Worm (Caenorhabditis elegans): ENCODE measurements around the gene K02D10.8.
A peak's percentile ranks its signal among the peaks of the same experiment; 100 is the strongest.

K02D10.8 gene

DNA sequence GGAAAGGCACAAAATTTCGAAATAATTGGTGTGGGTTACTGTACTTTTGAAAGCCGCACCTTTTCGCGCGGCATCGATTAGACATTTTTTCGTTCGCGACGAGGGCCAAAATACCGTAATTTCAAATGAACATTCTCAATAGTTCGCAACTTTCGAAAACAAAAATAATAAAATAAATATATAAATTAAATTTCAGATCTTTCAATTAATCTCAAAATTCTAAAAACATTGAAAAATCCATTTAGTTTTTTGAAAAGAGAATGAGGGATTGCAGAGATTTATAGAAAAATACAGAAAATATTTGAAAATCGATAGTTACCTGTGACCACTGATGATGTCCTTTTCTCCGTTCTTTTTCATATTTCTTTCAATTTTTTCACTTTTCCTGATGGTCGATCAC, at the start of gene K02D10.8:
TSS of gene K02D10.8 (plus strand) at position 301 of the 400 bp plus-strand sequence.
- TF ChIP-seq ceh-40 (GFP tag; IDR thresholded peaks at IDR 0.05) = no peak
- TF ChIP-seq aptf-2 (GFP tag; conservative IDR thresholded peaks at IDR 0.05) = no peak
- no peak for TF ChIP-seq akir-1 (GFP tag; optimal IDR thresholded peaks at IDR 0.05)

ce11 chrIII:8737391-8737790, 48.8 kb upstream of the K02D10.8 start:
- no peak for TF ChIP-seq ztf-6 (GFP tag; IDR thresholded peaks at IDR 0.05)
- TF ChIP-seq zim-3 (tag; optimal IDR thresholded peaks at IDR 0.05) = no peak
- TF ChIP-seq dpl-1 (GFP tag; optimal IDR thresholded peaks at IDR 0.05) = no peak
- TF ChIP-seq madf-6 (GFP tag; IDR thresholded peaks at IDR 0.05) = 0 out of 2 replicates have a peak, but pooled peaks have one; percentile 10
- TF ChIP-seq lsy-27 (tag; optimal IDR thresholded peaks at IDR 0.05; ENCODE audit: borderline replicate concordance, insufficient read depth) = no peak
- no peak for TF ChIP-seq tlf-1 (GFP tag; optimal IDR thresholded peaks at IDR 0.05)
- no peak for TF ChIP-seq unc-62 (GFP tag; optimal IDR thresholded peaks at IDR 0.05)

DNA sequence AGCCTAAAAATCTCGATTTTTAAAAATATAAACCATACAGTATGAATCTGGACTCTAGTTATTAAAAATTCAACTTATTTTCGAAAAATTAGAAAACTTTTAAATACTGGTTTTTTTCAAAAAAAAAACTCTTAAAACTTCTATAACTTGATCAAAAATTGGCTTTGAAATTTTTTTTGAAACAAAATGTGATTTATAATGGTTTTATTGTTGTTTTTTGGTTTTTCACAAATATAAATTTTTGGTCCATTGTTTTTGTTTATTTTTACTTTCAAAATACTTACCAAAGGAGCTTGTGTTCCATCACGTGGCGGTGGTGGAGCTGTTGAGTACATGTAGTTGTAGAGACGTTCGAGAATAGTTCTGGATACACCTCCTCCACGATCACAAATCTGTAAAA, 47.9 kb upstream of the K02D10.8 start:
- TF ChIP-seq cebp-2 (GFP tag; IDR thresholded peaks at IDR 0.05) (no peak), ceh-58 (GFP tag; IDR thresholded peaks at IDR 0.05) (no peak), ztf-3 (GFP tag; optimal IDR thresholded peaks at IDR 0.05) (no peak), lsy-27 (tag; optimal IDR thresholded peaks at IDR 0.05; ENCODE audit: borderline replicate concordance, insufficient read depth) (no peak), ceh-40 (GFP tag; IDR thresholded peaks at IDR 0.05) (no peak), lin-35 (GFP tag; optimal IDR thresholded peaks at IDR 0.05) (no peak), pha-4 (tag; optimal IDR thresholded peaks at IDR 0.05) (no peak), T07F8.4 (tag; optimal IDR thresholded peaks at IDR 0.05) (no peak), snpc-1.3 (tag; optimal IDR thresholded peaks at IDR 0.05; ENCODE audit: insufficient read depth) (no peak), hmg-20 (GFP tag; IDR thresholded peaks at IDR 0.05) (no peak), tbp1 (GFP tag; optimal IDR thresholded peaks at IDR 0.05) (no peak), tlf-1 (GFP tag; optimal IDR thresholded peaks at IDR 0.05) (no peak), lin-26 (GFP tag; IDR thresholded peaks at IDR 0.05) (no peak), attf-3 (GFP tag; conservative IDR thresholded peaks at IDR 0.05) (no peak), egl-44 (GFP tag; IDR thresholded peaks at IDR 0.05) (no peak)

DNA sequence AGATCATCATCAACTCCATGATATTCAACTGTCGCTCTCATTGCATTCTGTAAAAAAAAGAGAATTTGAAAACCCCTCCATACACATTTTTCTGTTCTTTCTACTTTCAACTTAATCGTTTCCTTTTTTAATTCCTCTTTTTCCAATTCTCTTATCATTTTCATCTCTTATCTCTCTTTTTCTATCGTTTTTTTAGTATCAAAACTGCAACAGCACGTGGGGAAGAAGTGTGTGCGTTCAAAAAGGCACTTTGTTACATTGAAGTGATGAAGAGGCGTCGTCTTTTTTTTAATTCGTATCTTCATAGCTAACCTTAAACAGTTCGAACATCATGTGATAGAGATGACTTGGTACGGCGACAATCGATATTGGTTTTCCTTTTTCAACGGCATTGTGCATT, 47.1 kb upstream of the K02D10.8 start:
- TF ChIP-seq lin-35 (GFP tag; optimal IDR thresholded peaks at IDR 0.05) (no peak), F22D6.2 (tag; optimal IDR thresholded peaks at IDR 0.05) (no peak), K11D2.4 (GFP tag; IDR thresholded peaks at IDR 0.05) (0 out of 2 replicates have a peak, but pooled peaks have one; percentile 15), die-1 (tag; optimal IDR thresholded peaks at IDR 0.05) (no peak), pbrm-1 (GFP tag; IDR thresholded peaks at IDR 0.05) (no peak), ekl-4 (GFP tag; IDR thresholded peaks at IDR 0.05) (0 out of 2 replicates have a peak, but pooled peaks have one; percentile 28), chd-7 (tag; optimal IDR thresholded peaks at IDR 0.05) (no peak), bed-2 (GFP tag; IDR thresholded peaks at IDR 0.05) (no peak), cebp-1 (GFP tag; IDR thresholded peaks at IDR 0.05) (no peak), cebp-1 (tag; optimal IDR thresholded peaks at IDR 0.05) (peak; percentile 47), mcd-1 (GFP tag; IDR thresholded peaks at IDR 0.05) (no peak), egrh-3 (GFP tag; IDR thresholded peaks at IDR 0.05) (no peak), aptf-3 (GFP tag; IDR thresholded peaks at IDR 0.05) (no peak), ztf-26 (tag; optimal IDR thresholded peaks at IDR 0.05) (peak; percentile 83), akir-1 (GFP tag; optimal IDR thresholded peaks at IDR 0.05) (no peak), F52B5.7 (tag; optimal IDR thresholded peaks at IDR 0.05) (no peak), lir-1 (GFP tag; conservative IDR thresholded peaks at IDR 0.05) (no peak), tlf-1 (GFP tag; optimal IDR thresholded peaks at IDR 0.05) (no peak), lin-40 (tag; optimal IDR thresholded peaks at IDR 0.05) (peak; percentile 64), ceh-58 (GFP tag; IDR thresholded peaks at IDR 0.05) (no peak), F57C9.4 (tag; optimal IDR thresholded peaks at IDR 0.05) (no peak), nhr-90 (tag; optimal IDR thresholded peaks at IDR 0.05) (no peak), lin-54 (GFP tag; optimal IDR thresholded peaks at IDR 0.05) (no peak), let-607 (tag; optimal IDR thresholded peaks at IDR 0.05) (peak in 1 of 2 experiments; percentile 45), him-1 (tag; optimal IDR thresholded peaks at IDR 0.05) (no peak), T07F8.4 (tag; optimal IDR thresholded peaks at IDR 0.05) (no peak), F37B4.10 (GFP tag; IDR thresholded peaks at IDR 0.05) (no peak)

Data from whole organism, young adult.